Fruit fly (Drosophila melanogaster): ENCODE results near the gene CG34129.

- TF ChIP-seq Ets97D (GFP tag; optimal IDR thresholded peaks at IDR 0.05) (no peak), pb (GFP tag; optimal IDR thresholded peaks at IDR 0.05) (no peak), CG9609 (GFP tag; optimal IDR thresholded peaks at IDR 0.05) (no peak)
Observed at dm6 chr3R:26191105-26191504, at the start of gene CG34129.

Data from whole organism, embryonic.